Fruit fly (Drosophila melanogaster): ENCODE results near the gene CG31730.

DNA sequence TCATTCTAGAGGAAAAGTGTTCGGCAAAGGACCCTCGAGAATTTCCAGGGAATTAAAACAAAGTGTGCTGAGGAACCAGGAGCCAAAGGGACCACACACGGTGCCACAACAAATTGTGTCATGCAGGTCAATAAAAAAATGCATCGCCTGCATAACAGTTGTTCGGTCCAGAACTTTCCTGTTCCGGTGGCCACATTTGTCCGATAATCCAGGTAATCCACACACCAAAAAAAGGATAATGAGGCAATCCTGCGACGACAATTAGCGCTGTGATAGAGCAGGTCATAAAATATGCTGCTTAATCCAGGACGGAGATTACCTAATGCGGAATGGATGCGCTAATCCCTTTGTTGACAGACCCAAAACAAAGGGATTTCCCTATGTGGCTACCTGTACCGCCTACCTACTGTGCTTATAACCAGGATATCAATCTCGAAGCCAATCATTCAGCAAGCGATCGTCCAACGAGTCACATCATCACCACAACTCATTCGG is 30.1 kb downstream of the CG31730 start, which contains the start of gene CG16815:
- TF ChIP-seq CG12605 (GFP tag; IDR thresholded peaks at IDR 0.05) (no peak), fd96Ca (GFP tag; IDR thresholded peaks at IDR 0.05) (no peak), CG15710 (tag; optimal IDR thresholded peaks at IDR 0.05) (no peak), CG8301 (tag; optimal IDR thresholded peaks at IDR 0.05) (no peak), Snoo (tag; optimal IDR thresholded peaks at IDR 0.05) (no peak), CG8159 (tag; optimal IDR thresholded peaks at IDR 0.05) (no peak), CG9948 (tag; optimal IDR thresholded peaks at IDR 0.05) (no peak), EcR (GFP tag; optimal IDR thresholded peaks at IDR 0.05) (no peak), gl (tag; optimal IDR thresholded peaks at IDR 0.05) (no peak), Pif1A (GFP tag; optimal IDR thresholded peaks at IDR 0.05) (no peak), CG17806 (tag; optimal IDR thresholded peaks at IDR 0.05) (no peak), Ets98B (GFP tag; IDR thresholded peaks at IDR 0.05) (no peak), D1 (tag; optimal IDR thresholded peaks at IDR 0.05) (no peak)
